Fruit fly (Drosophila melanogaster) whole organism, embryonic: ENCODE results near the gene CG7766.
A peak's percentile ranks its signal among the peaks of the same experiment; 100 is the strongest.

ENCODE experiments used
- Aef1 ChIP-seq: fragments of 200-800 bp; sonication (Bioruptor generic); IDR thresholded peaks from 3 replicates; pipeline ENCODE4 v1.3.6; 2022; ENCODE audit warnings: missing biosample characterization, missing genetic modification characterization
- Atf3 ChIP-seq: fragments of 200-800 bp; sonication (Bioruptor generic); optimal IDR thresholded peaks from 3 replicates; lab custom pipeline; 2016; ENCODE audit warnings: missing biosample characterization, missing genetic modification characterization
- B-H1 ChIP-seq: fragments of 200-800 bp; sonication (Bioruptor generic); IDR thresholded peaks from 3 replicates; pipeline ENCODE4 v1.3.6; 2022; ENCODE audit warnings: missing biosample characterization, missing genetic modification characterization
- CG11696 ChIP-seq: fragments of 200-800 bp; sonication (Bioruptor generic); IDR thresholded peaks from 2 replicates; pipeline ENCODE4 v1.3.6; 2022; ENCODE audit warnings: missing biosample characterization, missing genetic modification characterization
- CG12219 ChIP-seq: fragments of 200-800 bp; sonication (Bioruptor generic); optimal IDR thresholded peaks from 3 replicates; lab custom pipeline; 2018; ENCODE audit warnings: missing biosample characterization, mild to moderate bottlenecking, missing genetic modification characterization
- CG2120 ChIP-seq: fragments of 200-800 bp; sonication (Bioruptor generic); optimal IDR thresholded peaks from 3 replicates; lab custom pipeline; 2016; ENCODE audit warnings: missing biosample characterization, missing genetic modification characterization
- CG31441 ChIP-seq: fragments of 200-800 bp; sonication (Bioruptor generic); IDR thresholded peaks from 2 replicates; pipeline ENCODE4 v1.3.6; 2022; ENCODE audit warnings: missing biosample characterization, missing genetic modification characterization
- CG32767 ChIP-seq: fragments of 200-800 bp; sonication (Bioruptor generic); IDR thresholded peaks from 2 replicates; pipeline ENCODE4 v1.3.6; 2022; ENCODE audit warnings: missing biosample characterization, missing genetic modification characterization
- CG4424 ChIP-seq: fragments of 200-800 bp; sonication (Bioruptor generic); optimal IDR thresholded peaks from 3 replicates; lab custom pipeline; 2016; ENCODE audit warnings: missing biosample characterization, missing genetic modification characterization
- CG6654 ChIP-seq: fragments of 200-800 bp; sonication (Bioruptor generic); optimal IDR thresholded peaks from 2 replicates; lab custom pipeline; 2017; ENCODE audit warnings: missing biosample characterization, mild to moderate bottlenecking, missing genetic modification characterization
- CG6791 ChIP-seq: fragments of 200-800 bp; sonication (Bioruptor generic); IDR thresholded peaks from 3 replicates; pipeline ENCODE4 v1.3.6; 2022; ENCODE audit warnings: missing biosample characterization, missing genetic modification characterization; ENCODE audit not compliant: partially characterized antibody
- CG8089 ChIP-seq: fragments of 200-800 bp; sonication (Bioruptor generic); optimal IDR thresholded peaks from 3 replicates; lab custom pipeline; 2016; ENCODE audit warnings: missing biosample characterization, missing genetic modification characterization
- CG8924 ChIP-seq: fragments of 200-800 bp; optimal IDR thresholded peaks from 3 replicates; lab custom pipeline; 2019; ENCODE audit warnings: missing biosample characterization, mild to moderate bottlenecking, missing genetic modification characterization, moderate library complexity
- CG9437 ChIP-seq: fragments of 200-800 bp; sonication (Bioruptor generic); optimal IDR thresholded peaks from 2 replicates; lab custom pipeline; 2018; ENCODE audit warnings: missing biosample characterization, mild to moderate bottlenecking, missing genetic modification characterization
- Dbx ChIP-seq: fragments of 200-800 bp; sonication (Bioruptor generic); IDR thresholded peaks from 3 replicates; pipeline ENCODE4 v1.3.6; 2022; ENCODE audit warnings: missing biosample characterization, missing genetic modification characterization
- HLH3B ChIP-seq: fragments of 200-800 bp; sonication (Bioruptor generic); IDR thresholded peaks from 2 replicates; pipeline ENCODE4 v1.3.6; 2022; ENCODE audit warnings: missing biosample characterization, missing genetic modification characterization
- Hand ChIP-seq: fragments of 200-800 bp; sonication (Bioruptor generic); optimal IDR thresholded peaks from 2 replicates; lab custom pipeline; 2017; ENCODE audit warnings: mild to moderate bottlenecking, missing biosample characterization, missing genetic modification reagents, missing genetic modification characterization
- Nf-YA ChIP-seq: fragments of 200-800 bp; sonication (Bioruptor generic); IDR thresholded peaks from 2 replicates; pipeline ENCODE4 v1.3.6; 2022; ENCODE audit warnings: missing biosample characterization, missing genetic modification characterization
- NfI ChIP-seq: fragments of 200-800 bp; sonication (Bioruptor generic); optimal IDR thresholded peaks from 3 replicates; lab custom pipeline; 2018; ENCODE audit warnings: missing biosample characterization, mild to moderate bottlenecking, missing genetic modification characterization, moderate library complexity
- Opbp ChIP-seq: fragments of 200-800 bp; sonication (Bioruptor generic); IDR thresholded peaks from 3 replicates; pipeline ENCODE4 v1.3.6; 2022; ENCODE audit warnings: missing biosample characterization, missing genetic modification characterization; ENCODE audit not compliant: partially characterized antibody
- PHDP ChIP-seq: fragments of 200-800 bp; sonication (Bioruptor generic); optimal IDR thresholded peaks from 3 replicates; lab custom pipeline; 2018; ENCODE audit warnings: missing biosample characterization, mild to moderate bottlenecking, missing genetic modification characterization, moderate library complexity
- Usf ChIP-seq: fragments of 200-800 bp; sonication (Bioruptor generic); optimal IDR thresholded peaks from 2 replicates; lab custom pipeline; 2017; ENCODE audit warnings: missing genotype, missing biosample characterization, missing genetic modification characterization
- ara ChIP-seq: fragments of 200-800 bp; sonication (Bioruptor generic); IDR thresholded peaks from 2 replicates; pipeline ENCODE4 v1.3.6; 2022; ENCODE audit warnings: missing biosample characterization, missing genetic modification characterization
- ash1 ChIP-seq: fragments of 200-800 bp; sonication (Bioruptor generic); optimal IDR thresholded peaks from 2 replicates; lab custom pipeline; 2018; ENCODE audit warnings: missing biosample characterization, mild to moderate bottlenecking, missing genetic modification characterization
- caup ChIP-seq: fragments of 200-800 bp; sonication (Bioruptor generic); optimal IDR thresholded peaks from 3 replicates; lab custom pipeline; 2017; ENCODE audit warnings: missing biosample characterization, mild to moderate bottlenecking, missing genetic modification characterization, moderate library complexity; ENCODE audit not compliant: severe bottlenecking
- chn ChIP-seq: fragments of 200-800 bp; sonication (Bioruptor generic); optimal IDR thresholded peaks from 2 replicates; lab custom pipeline; 2016; ENCODE audit warnings: missing biosample characterization, missing genetic modification characterization
- corto ChIP-seq: fragments of 200-800 bp; sonication (Bioruptor generic); optimal IDR thresholded peaks from 2 replicates; lab custom pipeline; 2016; ENCODE audit warnings: missing biosample characterization, mild to moderate bottlenecking, missing genetic modification characterization, moderate library complexity
- cwo ChIP-seq: fragments of 200-800 bp; sonication (Bioruptor generic); optimal IDR thresholded peaks from 3 replicates; lab custom pipeline; 2017; ENCODE audit warnings: missing biosample characterization, missing genetic modification characterization, mild to moderate bottlenecking, moderate library complexity, missing genetic modification reagents
- en ChIP-seq: fragments of 200-800 bp; sonication (Bioruptor generic); optimal IDR thresholded peaks from 2 replicates; lab custom pipeline; 2016; ENCODE audit warnings: missing biosample characterization, missing genetic modification characterization
- hbn ChIP-seq: fragments of 200-800 bp; sonication (Bioruptor generic); IDR thresholded peaks from 2 replicates; pipeline ENCODE4 v1.3.6; 2022; ENCODE audit warnings: missing biosample characterization, missing genetic modification characterization; ENCODE audit not compliant: partially characterized antibody
- her ChIP-seq: fragments of 200-800 bp; sonication (Bioruptor generic); optimal IDR thresholded peaks from 2 replicates; lab custom pipeline; 2016; ENCODE audit warnings: missing biosample characterization, missing genetic modification characterization
- jing ChIP-seq: fragments of 200-800 bp; sonication (Bioruptor generic); optimal IDR thresholded peaks from 2 replicates; lab custom pipeline; 2018; ENCODE audit warnings: missing biosample characterization, mild to moderate bottlenecking, missing genetic modification characterization
- klu ChIP-seq: fragments of 200-800 bp; sonication (Bioruptor generic); IDR thresholded peaks from 2 replicates; pipeline ENCODE4 v1.3.6; 2022; ENCODE audit warnings: missing biosample characterization, missing genetic modification characterization
- lilli ChIP-seq: fragments of 200-800 bp; sonication (Bioruptor generic); optimal IDR thresholded peaks from 3 replicates; lab custom pipeline; 2016; ENCODE audit warnings: missing biosample characterization, missing genetic modification characterization
- lmd ChIP-seq: fragments of 200-800 bp; sonication (Bioruptor generic); IDR thresholded peaks from 2 replicates; pipeline ENCODE4 v1.3.6; 2022; ENCODE audit warnings: missing biosample characterization, missing genetic modification characterization
- nom ChIP-seq: fragments of 200-800 bp; sonication (Bioruptor generic); optimal IDR thresholded peaks from 2 replicates; lab custom pipeline; 2017; ENCODE audit warnings: missing biosample characterization, missing genetic modification characterization, mild to moderate bottlenecking, moderate library complexity, missing genetic modification reagents
- odd ChIP-seq: fragments of 200-800 bp; sonication (Bioruptor generic); optimal IDR thresholded peaks from 2 replicates; lab custom pipeline; 2017; ENCODE audit warnings: missing biosample characterization, mild to moderate bottlenecking, missing genetic modification characterization
- onecut ChIP-seq: fragments of 200-800 bp; sonication (Bioruptor generic); IDR thresholded peaks from 2 replicates; pipeline ENCODE4 v1.3.6; 2022; ENCODE audit warnings: missing biosample characterization, missing genetic modification characterization
- org-1 ChIP-seq: fragments of 200-800 bp; sonication (Bioruptor generic); optimal IDR thresholded peaks from 2 replicates; lab custom pipeline; 2017; ENCODE audit warnings: missing biosample characterization, missing genetic modification characterization
- otp ChIP-seq: fragments of 200-800 bp; sonication (Bioruptor generic); IDR thresholded peaks from 3 replicates; pipeline ENCODE4, ENCODE4 v1.3.6; 2022; ENCODE audit warnings: missing biosample characterization, missing genetic modification characterization
- phol ChIP-seq: fragments of 200-800 bp; sonication (Bioruptor generic); optimal IDR thresholded peaks from 3 replicates; lab custom pipeline; 2018; ENCODE audit warnings: missing biosample characterization, mild to moderate bottlenecking, missing genetic modification characterization, moderate library complexity
- pita ChIP-seq: fragments of 200-800 bp; sonication (Bioruptor generic); optimal IDR thresholded peaks from 2 replicates; lab custom pipeline; 2017; ENCODE audit warnings: missing biosample characterization, mild to moderate bottlenecking, missing genetic modification characterization
- rib ChIP-seq: fragments of 200-800 bp; sonication (Bioruptor generic); IDR thresholded peaks from 2 replicates; pipeline ENCODE4 v1.3.6; 2022; ENCODE audit warnings: missing biosample characterization, missing genetic modification characterization
- sc ChIP-seq, 3 experiments: fragments of >200 bp in 2 of 3; fragments of 200-800 bp in 1 of 3; sonication (Bioruptor generic) in 1 of 3; optimal IDR thresholded peaks; 2 replicates in 2 of 3; 3 replicates in 1 of 3; lab custom pipeline; 2017; ENCODE audit warnings: mild to moderate bottlenecking in 1 of 3, missing biosample characterization in 1 of 3, missing genetic modification characterization in 1 of 3, missing genetic modification reagents in 1 of 3
- slp2 ChIP-seq: fragments of 200-800 bp; sonication (Bioruptor generic); optimal IDR thresholded peaks from 2 replicates; lab custom pipeline; 2016; ENCODE audit warnings: missing biosample characterization, missing genetic modification characterization
- sqz ChIP-seq: fragments of 200-800 bp; sonication (Bioruptor generic); optimal IDR thresholded peaks from 3 replicates; lab custom pipeline; 2018; ENCODE audit warnings: missing biosample characterization, mild to moderate bottlenecking, missing genetic modification characterization
- sr ChIP-seq: fragments of 200-800 bp; sonication (Bioruptor generic); IDR thresholded peaks from 3 replicates; pipeline ENCODE4 v1.3.6; 2022; ENCODE audit warnings: missing biosample characterization, missing genetic modification characterization
- ssp ChIP-seq: fragments of 200-800 bp; sonication (Bioruptor generic); IDR thresholded peaks from 2 replicates; pipeline ENCODE4 v1.3.6; 2022; ENCODE audit warnings: missing biosample characterization, missing genetic modification characterization
- toy ChIP-seq: fragments of 200-800 bp; sonication (Bioruptor generic); IDR thresholded peaks from 2 replicates; pipeline ENCODE4 v1.3.6; 2022; ENCODE audit warnings: missing biosample characterization, missing genetic modification characterization

The CG7766 gene

dm6 chrX:9109072-9109844 lies 5.7 kb upstream of the CG7766 start (continued):
- TF ChIP-seq B-H1 (GFP tag; lab: Robert Waterston, UW) (peak; percentile 28; the same call in 1 of the 3 replicates), onecut (GFP tag; lab: Robert Waterston, UW) (no peak), caup (GFP tag; lab: Kevin White, UChicago) (no peak), ara (GFP tag; lab: Robert Waterston, UW) (peak; percentile 22; the same call in 1 of the 2 replicates), Atf3 (GFP tag; lab: Kevin White, UChicago) (peak; percentile 27), CG31441 (GFP tag; lab: Robert Waterston, UW) (peak; percentile 38; the same call in 1 of the 2 replicates), CG8924 (peak; percentile 61), CG12219 (GFP tag; lab: Kevin White, UChicago) (no peak), sc (optimal IDR thresholded peaks at IDR 0.05; lab: Kevin White, UChicago) (no peak), sc (GFP tag; optimal IDR thresholded peaks at IDR 0.05; lab: Kevin White, UChicago) (peak; percentile 10), CG4424 (GFP tag; lab: Kevin White, UChicago) (peak; percentile 66), otp (GFP tag; lab: Robert Waterston, UW) (0 out of 3 replicates have a peak, but pooled peaks have one; percentile 28), ssp (GFP tag; lab: Robert Waterston, UW) (peak; percentile 46; the same call in 1 of the 2 replicates), rib (GFP tag; lab: Robert Waterston, UW) (no peak), phol (peak; percentile 72), odd (no peak), Opbp (GFP tag; lab: Robert Waterston, UW) (no peak), chn (peak; percentile 52), CG2120 (GFP tag; lab: Kevin White, UChicago) (peak; percentile 65), CG6791 (GFP tag; lab: Robert Waterston, UW) (no peak), org-1 (GFP tag; lab: Kevin White, UChicago) (peak; percentile 17), ash1 (GFP tag; lab: Kevin White, UChicago) (no peak), CG8089 (peak; percentile 51), CG6654 (GFP tag; lab: Kevin White, UChicago) (no peak), Hand (GFP tag; lab: Kevin White, UChicago) (no peak), her (GFP tag; lab: Kevin White, UChicago) (peak; percentile 39), pita (GFP tag; lab: Kevin White, UChicago) (no peak), CG32767 (no peak), en (GFP tag; lab: Kevin White, UChicago) (no peak), nom (GFP tag; lab: Kevin White, UChicago) (no peak), toy (GFP tag; lab: Robert Waterston, UW) (no peak), CG11696 (GFP tag; lab: Robert Waterston, UW) (no peak), PHDP (tag; lab: Kevin White, UChicago) (peak; percentile 32), cwo (GFP tag; lab: Kevin White, UChicago) (no peak), lilli (peak; percentile 59), sr (no peak), NfI (GFP tag; lab: Kevin White, UChicago) (peak; percentile 45), Usf (GFP tag; lab: Kevin White, UChicago) (peak; percentile 41), jing (GFP tag; lab: Kevin White, UChicago) (peak; percentile 43), hbn (GFP tag; lab: Robert Waterston, UW) (no peak), corto (GFP tag; lab: Kevin White, UChicago) (no peak), sqz (GFP tag; lab: Kevin White, UChicago) (peak; percentile 28), lmd (GFP tag; lab: Robert Waterston, UW) (peak; percentile 44), Nf-YA (GFP tag; lab: Robert Waterston, UW) (no peak), CG9437 (GFP tag; lab: Kevin White, UChicago) (peak; percentile 61), Dbx (no peak), klu (GFP tag; lab: Robert Waterston, UW) (no peak), slp2 (no peak), Aef1 (GFP tag; lab: Robert Waterston, UW) (0 out of 3 replicates have a peak, but pooled peaks have one; percentile 41), HLH3B (GFP tag; lab: Robert Waterston, UW) (0 out of 2 replicates have a peak, but pooled peaks have one; percentile 9)
